Worm (Caenorhabditis elegans) whole organism, late embryonic: ENCODE results near the gene C50F4.16.

ENCODE experiments used
- ama-1 ChIP-seq: fragments of 150-350 bp; optimal IDR thresholded peaks from 2 replicates; lab custom pipeline; 2014
- ceh-31 ChIP-seq: sonication (generic microtip); optimal IDR thresholded peaks from 2 replicates; lab custom pipeline; 2016; ENCODE audit warnings: missing genetic modification characterization, missing compliant biosample characterization
- hlh-30 ChIP-seq: sonication (generic microtip); optimal IDR thresholded peaks from 2 replicates; lab custom pipeline; 2017; ENCODE audit warnings: antibody characterized with exemption, missing genetic modification characterization, missing compliant biosample characterization; ENCODE audit not compliant: insufficient read depth
- tbx-2 ChIP-seq: sonication (generic microtip); optimal IDR thresholded peaks from 2 replicates; lab custom pipeline; 2016; ENCODE audit warnings: missing genetic modification characterization, missing compliant biosample characterization

- no peak for TF ChIP-seq ama-1 (lab: Kevin White, UChicago)
- TF ChIP-seq tbx-2 (tag; lab: Kevin White, UChicago): no peak
- no peak for TF ChIP-seq ceh-31
- TF ChIP-seq hlh-30 (tag; lab: Kevin White, UChicago): no peak
These were observed 13.4 kb downstream of the C50F4.16 start for ce11 chrV:9527984-9528383.
